Fruit fly (Drosophila melanogaster) whole organism, wandering third instar larva: ENCODE results near the gene Prosalpha6.

Source experiments
- Dfd ChIP-seq: fragments of >200 bp; optimal IDR thresholded peaks from 2 replicates; lab custom pipeline; 2017; ENCODE audit warnings: missing biosample characterization, missing genetic modification characterization
- GATAd ChIP-seq: sonication (Bioruptor generic); optimal IDR thresholded peaks from 2 replicates; lab custom pipeline; 2016; ENCODE audit warnings: missing biosample characterization, missing genetic modification characterization
- Hnf4 ChIP-seq: fragments of 200-800 bp; sonication (Bioruptor generic); optimal IDR thresholded peaks from 2 replicates; lab custom pipeline; 2016; ENCODE audit warnings: missing biosample characterization, mild to moderate bottlenecking, missing genetic modification characterization
- Hr78 ChIP-seq: fragments of >200 bp; optimal IDR thresholded peaks from 2 replicates; lab custom pipeline; 2017; ENCODE audit warnings: missing biosample characterization, missing genetic modification characterization
- Mio ChIP-seq: sonication (Bioruptor generic); optimal IDR thresholded peaks from 2 replicates; lab custom pipeline; 2016; ENCODE audit warnings: missing biosample characterization, missing genetic modification characterization
- Myc ChIP-seq: fragments of >200 bp; optimal IDR thresholded peaks from 2 replicates; lab custom pipeline; 2017
- N ChIP-seq: fragments of >200 bp; optimal IDR thresholded peaks from 2 replicates; lab custom pipeline; 2018; ENCODE audit warnings: missing biosample characterization, missing external identifiers, missing genetic modification characterization
- OdsH ChIP-seq: fragments of 200-800 bp; sonication (Bioruptor generic); optimal IDR thresholded peaks from 2 replicates; lab custom pipeline; 2016; ENCODE audit warnings: missing biosample characterization, mild to moderate bottlenecking, missing genetic modification characterization
- Rel ChIP-seq, 2 experiments: fragments of 200-800 bp; sonication (Bioruptor generic) in 1 of 2; optimal IDR thresholded peaks; 2 replicates in 1 of 2; 3 replicates in 1 of 2; lab custom pipeline; 2016 to 2019; ENCODE audit warnings: mild to moderate bottlenecking in 2 of 2, missing biosample characterization in 2 of 2, missing genetic modification characterization in 2 of 2, moderate library complexity in 1 of 2
- Sp1 ChIP-seq: fragments of 200-800 bp; sonication (Bioruptor generic); optimal IDR thresholded peaks from 3 replicates; lab custom pipeline; 2019; ENCODE audit warnings: missing biosample characterization, mild to moderate bottlenecking, missing genetic modification characterization, moderate library complexity
- Vsx2 ChIP-seq: fragments of 200-300, 225-300 bp; sonication (Bioruptor generic); optimal IDR thresholded peaks from 2 replicates; lab custom pipeline; 2018; ENCODE audit warnings: missing biosample characterization, missing genetic modification characterization; ENCODE audit not compliant: partially characterized antibody
- br ChIP-seq: fragments of 200-800 bp; sonication (Bioruptor generic); optimal IDR thresholded peaks from 2 replicates; lab custom pipeline; 2016; ENCODE audit warnings: missing biosample characterization, missing genetic modification characterization
- brk ChIP-seq: fragments of 200-800 bp; sonication (Bioruptor generic); optimal IDR thresholded peaks from 2 replicates; lab custom pipeline; 2016; ENCODE audit warnings: missing biosample characterization, mild to moderate bottlenecking, missing genetic modification characterization
- dl ChIP-seq, 2 experiments: fragments of 175-275, 200-275 bp in 1 of 2; fragments of 200-275 bp in 1 of 2; sonication (Bioruptor generic); optimal IDR thresholded peaks; lab custom pipeline; 2018; ENCODE audit warnings: mild to moderate bottlenecking in 2 of 2, missing biosample characterization in 2 of 2, missing genetic modification characterization in 2 of 2, moderate library complexity in 2 of 2; ENCODE audit not compliant: partially characterized antibody in 2 of 2, insufficient read depth in 1 of 2
- dmrt93B ChIP-seq: fragments of 200-800 bp; sonication (Bioruptor generic); optimal IDR thresholded peaks from 2 replicates; lab custom pipeline; 2018; ENCODE audit warnings: missing biosample characterization, mild to moderate bottlenecking, missing genetic modification characterization
- dsf ChIP-seq: sonication (Bioruptor generic); optimal IDR thresholded peaks from 2 replicates; lab custom pipeline; 2016; ENCODE audit warnings: missing biosample characterization, missing genetic modification characterization, borderline replicate concordance
- foxo ChIP-seq, 2 experiments: fragments of 200-800 bp; sonication (Bioruptor generic); optimal IDR thresholded peaks; 2 replicates in 1 of 2; 3 replicates in 1 of 2; lab custom pipeline; 2016 to 2017; ENCODE audit warnings: missing biosample characterization in 2 of 2, missing genetic modification characterization in 2 of 2
- fru ChIP-seq: fragments of 200-800 bp; sonication (Bioruptor generic); optimal IDR thresholded peaks from 3 replicates; lab custom pipeline; 2016; ENCODE audit warnings: missing biosample characterization, mild to moderate bottlenecking, missing genetic modification characterization
- h ChIP-seq: fragments of 200-800 bp; sonication (Bioruptor generic); optimal IDR thresholded peaks from 3 replicates; lab custom pipeline; 2016; ENCODE audit warnings: missing biosample characterization, mild to moderate bottlenecking, missing genetic modification characterization
- jim ChIP-seq: fragments of 175-275, 200-325 bp; sonication (Bioruptor generic); optimal IDR thresholded peaks from 2 replicates; lab custom pipeline; 2016; ENCODE audit warnings: missing biosample characterization, mild to moderate bottlenecking, missing genetic modification characterization
- pan ChIP-seq: fragments of >200 bp; optimal IDR thresholded peaks from 2 replicates; lab custom pipeline; 2017
- rgr ChIP-seq: fragments of 200-800 bp; sonication (Bioruptor generic); optimal IDR thresholded peaks from 3 replicates; lab custom pipeline; 2016; ENCODE audit warnings: missing biosample characterization, mild to moderate bottlenecking, missing genetic modification characterization
- sage ChIP-seq: fragments of 200-800 bp; sonication (Bioruptor generic); optimal IDR thresholded peaks from 2 replicates; lab custom pipeline; 2016; ENCODE audit warnings: missing biosample characterization, mild to moderate bottlenecking, missing genetic modification characterization
- sv ChIP-seq: fragments of 200-800 bp; sonication (Bioruptor generic); optimal IDR thresholded peaks from 3 replicates; lab custom pipeline; 2016; ENCODE audit warnings: missing biosample characterization, missing genetic modification characterization
- tai ChIP-seq: sonication (Bioruptor generic); optimal IDR thresholded peaks from 2 replicates; lab custom pipeline; 2016; ENCODE audit warnings: missing biosample characterization, missing genetic modification characterization
- woc ChIP-seq: sonication (Bioruptor generic); optimal IDR thresholded peaks from 2 replicates; lab custom pipeline; 2016; ENCODE audit warnings: missing biosample characterization, mild to moderate bottlenecking, missing genetic modification characterization

The Prosalpha6 gene

DNA sequence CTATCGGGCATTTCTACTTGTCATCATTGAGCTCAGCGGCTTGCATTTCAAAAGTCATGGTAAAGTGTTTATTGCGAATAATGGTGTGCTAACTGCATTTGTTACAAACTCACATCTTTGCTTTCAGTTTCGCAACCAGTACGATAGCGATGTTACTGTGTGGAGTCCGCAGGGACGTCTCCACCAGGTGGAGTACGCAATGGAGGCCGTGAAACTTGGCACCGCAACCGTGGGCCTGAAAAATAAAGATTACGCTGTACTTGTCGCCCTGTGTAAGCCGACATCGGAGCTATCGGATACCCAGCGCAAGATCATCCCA is 195 bp downstream of the Prosalpha6 start:
- no peak for TF ChIP-seq GATAd (GFP tag; lab: Kevin White, UChicago)
- TF ChIP-seq dsf (GFP tag; lab: Kevin White, UChicago), result no peak
- TF ChIP-seq h, result no peak
- TF ChIP-seq fru, result no peak
- TF ChIP-seq N (GFP tag; lab: Kevin White, UChicago), result no peak
- TF ChIP-seq sv (GFP tag; lab: Kevin White, UChicago), result no peak
- no peak for TF ChIP-seq brk (GFP tag; lab: Kevin White, UChicago)
- no peak for TF ChIP-seq Rel (GFP tag; optimal IDR thresholded peaks at IDR 0.05; lab: Kevin White, UChicago)
- TF ChIP-seq Rel (tag; optimal IDR thresholded peaks at IDR 0.05; lab: Kevin White, UChicago), result no peak
- TF ChIP-seq Hr78 (GFP tag; lab: Kevin White, UChicago), result no peak
- TF ChIP-seq Hnf4 (GFP tag; lab: Kevin White, UChicago), result no peak
- no peak for TF ChIP-seq foxo (GFP tag; optimal IDR thresholded peaks at IDR 0.05; lab: Kevin White, UChicago)
- no peak for TF ChIP-seq dl (GFP tag; optimal IDR thresholded peaks at IDR 0.05; lab: Kevin White, UChicago; ENCODE audit: insufficient read depth in 1 of 2, partially characterized antibody in 2 of 2)
- TF ChIP-seq Dfd (GFP tag; lab: Kevin White, UChicago), result no peak
- TF ChIP-seq tai (GFP tag; lab: Kevin White, UChicago), result no peak
- TF ChIP-seq pan (lab: Kevin White, UChicago), result no peak
- TF ChIP-seq Sp1 (GFP tag; lab: Kevin White, UChicago), result no peak
- TF ChIP-seq, all 38 proteins: peak for 0

DNA sequence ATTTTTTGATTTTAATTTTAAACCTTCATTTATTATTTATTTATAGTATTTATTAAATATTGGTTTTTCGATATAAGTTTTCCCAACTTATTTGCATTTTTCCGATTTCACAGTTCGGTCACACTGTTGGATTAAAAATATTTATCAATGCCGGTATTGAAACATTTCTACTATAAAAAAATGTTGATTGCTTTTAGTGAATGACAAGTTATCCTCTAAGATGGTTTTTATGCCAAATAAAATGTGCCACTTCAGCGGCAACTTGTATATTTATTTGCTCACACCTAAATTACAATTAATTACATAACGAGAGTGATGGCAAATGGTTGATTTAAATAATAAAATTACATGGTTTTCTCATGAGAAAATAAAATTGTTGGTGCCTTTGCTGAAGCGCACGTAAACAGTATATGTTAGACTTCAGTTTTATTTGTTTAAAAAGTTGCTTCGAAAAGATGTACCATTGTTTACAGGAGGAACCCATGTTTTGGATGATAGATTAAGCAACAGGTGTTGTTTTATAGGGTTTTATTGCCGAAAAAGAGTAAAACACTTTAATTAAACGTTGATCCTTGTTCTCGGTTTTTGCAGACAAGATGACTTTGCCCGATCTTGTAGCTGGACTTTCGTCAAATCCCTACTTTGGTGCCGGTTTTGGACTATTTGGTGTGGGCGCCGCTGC is 1.5 kb downstream of the Prosalpha6 start, which contains the start of gene Bcs1:
TSS of gene Bcs1 (plus strand) at position 108 of the 682 bp plus-strand sequence.
- TF ChIP-seq foxo (GFP tag; optimal IDR thresholded peaks at IDR 0.05; lab: Kevin White, UChicago) (no peak), dmrt93B (GFP tag; lab: Kevin White, UChicago) (no peak), sv (GFP tag; lab: Kevin White, UChicago) (no peak), jim (GFP tag; lab: Kevin White, UChicago) (no peak), brk (GFP tag; lab: Kevin White, UChicago) (peak; percentile 60), woc (GFP tag; lab: Kevin White, UChicago) (no peak), pan (lab: Kevin White, UChicago) (no peak), tai (GFP tag; lab: Kevin White, UChicago) (peak; percentile 58), fru (no peak), sage (GFP tag; lab: Kevin White, UChicago) (no peak), Rel (GFP tag; optimal IDR thresholded peaks at IDR 0.05; lab: Kevin White, UChicago) (no peak), Rel (tag; optimal IDR thresholded peaks at IDR 0.05; lab: Kevin White, UChicago) (peak; percentile 7), dl (GFP tag; optimal IDR thresholded peaks at IDR 0.05; lab: Kevin White, UChicago; ENCODE audit: insufficient read depth in 1 of 2, partially characterized antibody in 2 of 2) (no peak)
- TF ChIP-seq, all 38 proteins: peak for 3

DNA sequence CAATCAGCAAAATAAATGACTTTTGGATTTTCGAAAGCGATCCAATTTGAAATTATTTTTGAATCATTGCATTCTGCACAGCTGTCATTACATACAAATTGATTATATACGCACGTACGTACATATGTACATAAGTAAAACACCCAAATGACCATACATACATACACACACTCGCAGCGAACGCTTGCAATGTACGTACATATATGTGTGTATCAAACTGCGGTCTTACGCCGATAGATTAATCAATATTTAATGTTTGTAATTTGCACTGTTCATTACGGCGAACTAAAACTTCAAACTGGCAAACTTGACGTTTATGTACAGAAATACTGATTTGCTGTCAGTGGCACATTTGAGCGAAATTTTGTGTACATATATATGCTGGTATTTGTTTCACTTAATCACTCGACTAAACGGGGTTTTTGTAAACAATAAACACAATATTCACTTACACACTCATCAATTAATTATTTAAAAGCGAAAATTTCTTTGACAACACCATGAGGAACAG is 5.1 kb downstream of the Prosalpha6 start:
- TF ChIP-seq Rel (GFP tag; optimal IDR thresholded peaks at IDR 0.05; lab: Kevin White, UChicago) (peak; percentile 9), Rel (tag; optimal IDR thresholded peaks at IDR 0.05; lab: Kevin White, UChicago) (no peak), Mio (GFP tag; lab: Kevin White, UChicago) (no peak)

DNA sequence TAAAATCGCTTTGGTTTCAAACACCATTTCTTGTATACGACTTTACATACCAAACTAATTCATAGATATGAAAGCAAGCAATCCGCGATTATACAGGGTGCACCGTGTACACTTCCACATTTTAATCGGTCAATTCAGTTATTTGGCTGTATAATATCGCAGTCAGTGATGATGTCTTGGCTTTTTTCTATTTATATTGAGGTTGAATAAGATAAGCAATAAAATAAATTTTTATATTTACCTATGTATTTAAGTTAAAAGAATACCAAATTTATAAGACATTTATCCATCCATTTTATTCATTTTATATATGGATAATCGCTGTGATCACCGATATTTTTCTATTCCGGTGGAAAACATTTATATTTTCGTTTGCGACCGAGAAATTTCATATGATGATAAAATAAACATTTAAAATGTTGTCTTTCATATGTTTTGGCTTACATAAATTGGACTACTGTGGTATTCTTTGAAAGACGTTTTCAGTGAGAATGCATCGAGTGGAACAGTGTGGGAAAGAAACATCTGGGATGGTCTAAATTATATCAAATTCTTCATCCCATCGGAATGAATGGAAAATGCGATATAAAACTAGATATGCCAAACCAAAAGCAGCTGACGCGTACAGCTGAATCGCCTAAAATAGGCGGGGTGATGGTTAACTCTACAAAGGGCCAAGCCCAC is 5.7 kb downstream of the Prosalpha6 start, which contains the start of gene CG5708:
TSS of gene CG5708 (minus strand) at position 85 of the 684 bp plus-strand sequence.
- TF ChIP-seq Rel (GFP tag; optimal IDR thresholded peaks at IDR 0.05; lab: Kevin White, UChicago), result no peak
- TF ChIP-seq Rel (tag; optimal IDR thresholded peaks at IDR 0.05; lab: Kevin White, UChicago), result peak; percentile 41
- no peak for TF ChIP-seq br (GFP tag; lab: Kevin White, UChicago)
- no peak for TF ChIP-seq h
- TF ChIP-seq Hnf4 (GFP tag; lab: Kevin White, UChicago), result peak; percentile 22
- no peak for TF ChIP-seq jim (GFP tag; lab: Kevin White, UChicago)
- TF ChIP-seq Myc (lab: Kevin White, UChicago), result peak; percentile 82
- no peak for TF ChIP-seq N (GFP tag; lab: Kevin White, UChicago)
- peak; percentile 11 for TF ChIP-seq Sp1 (GFP tag; lab: Kevin White, UChicago)
- no peak for TF ChIP-seq tai (GFP tag; lab: Kevin White, UChicago)
- TF ChIP-seq woc (GFP tag; lab: Kevin White, UChicago), result peak; percentile 80
- TF ChIP-seq OdsH (GFP tag; lab: Kevin White, UChicago), result no peak
- TF ChIP-seq fru, result no peak
- TF ChIP-seq dsf (GFP tag; lab: Kevin White, UChicago), result no peak
- peak; percentile 26 for TF ChIP-seq sage (GFP tag; lab: Kevin White, UChicago)
- no peak for TF ChIP-seq sv (GFP tag; lab: Kevin White, UChicago)
- no peak for TF ChIP-seq Vsx2 (GFP tag; lab: Kevin White, UChicago)
- TF ChIP-seq rgr (GFP tag; lab: Kevin White, UChicago), result peak; percentile 15
- TF ChIP-seq Dfd (GFP tag; lab: Kevin White, UChicago), result no peak
- TF ChIP-seq Mio (GFP tag; lab: Kevin White, UChicago), result no peak
